Worm (Caenorhabditis elegans): ENCODE measurements around the gene C06C6.7.

C06C6.7 gene

DNA sequence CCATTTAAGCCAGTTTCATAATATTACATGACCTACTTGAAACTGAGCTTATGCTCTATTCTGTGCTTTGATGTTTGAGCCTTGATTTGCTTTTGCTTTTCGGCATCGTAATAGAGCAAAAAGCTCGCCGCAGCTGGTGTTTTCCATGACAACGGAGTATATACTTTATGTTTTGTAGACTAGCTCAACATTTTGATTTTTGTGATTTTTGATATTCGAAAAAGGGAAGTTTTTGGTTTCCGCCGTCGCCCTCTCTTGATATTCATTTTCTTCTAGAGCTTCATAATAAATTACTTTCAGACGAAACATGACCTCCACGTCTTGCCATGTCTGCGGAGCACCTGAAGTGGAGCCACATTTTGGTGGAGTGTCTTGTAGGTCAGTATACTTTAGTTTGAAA, 10.3 kb downstream of the C06C6.7 start, which contains the start of gene nhr-63:
Gene nhr-63 (plus strand): TSS at position 301 of the 400 bp plus-strand sequence.
- TF ChIP-seq ceh-30 (tag; optimal IDR thresholded peaks at IDR 0.05), result no peak
- no peak for TF ChIP-seq ceh-14 (tag; optimal IDR thresholded peaks at IDR 0.05)
- TF ChIP-seq che-1 (tag; optimal IDR thresholded peaks at IDR 0.05), result no peak
- TF ChIP-seq ets-4 (tag; optimal IDR thresholded peaks at IDR 0.05), result no peak
- TF ChIP-seq ceh-19 (GFP tag; optimal IDR thresholded peaks at IDR 0.05), result no peak
- TF ChIP-seq tbx-2 (tag; optimal IDR thresholded peaks at IDR 0.05), result no peak
- TF ChIP-seq pag-3 (tag; optimal IDR thresholded peaks at IDR 0.05; ENCODE audit: borderline replicate concordance), result no peak
- TF ChIP-seq K09A11.1 (tag; optimal IDR thresholded peaks at IDR 0.05; ENCODE audit: insufficient read depth), result no peak
- TF ChIP-seq hlh-15 (tag; optimal IDR thresholded peaks at IDR 0.05), result no peak
- no peak for TF ChIP-seq zip-5 (tag; optimal IDR thresholded peaks at IDR 0.05)

DNA sequence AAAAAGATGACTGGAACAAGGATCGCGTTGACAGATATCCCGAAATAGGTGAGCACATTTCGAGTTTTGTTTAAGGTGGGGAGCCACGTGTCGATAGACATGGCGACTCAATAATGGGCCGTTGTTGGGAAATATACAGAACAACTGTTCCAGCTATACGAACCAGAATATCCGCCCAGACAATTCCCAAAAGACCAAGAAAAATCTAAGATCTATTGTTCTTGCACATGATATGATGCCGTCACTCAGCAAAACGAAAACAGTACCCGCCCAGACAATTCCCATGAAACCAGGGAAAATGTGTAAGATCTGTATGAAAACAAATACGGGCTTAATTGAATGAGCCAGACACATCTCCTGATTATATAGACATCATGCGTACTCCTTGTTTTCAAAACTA, 15.6 kb downstream of the C06C6.7 start, which contains the start of gene str-231:
Gene str-231 (minus strand): TSS at position 101 of the 400 bp plus-strand sequence.
- TF ChIP-seq F13H6.1 (tag; optimal IDR thresholded peaks at IDR 0.05) (no peak), sox-2 (GFP tag; IDR thresholded peaks at IDR 0.05) (no peak), pax-1 (tag; optimal IDR thresholded peaks at IDR 0.05) (no peak), pros-1 (tag; optimal IDR thresholded peaks at IDR 0.05) (no peak), unc-86 (tag; optimal IDR thresholded peaks at IDR 0.05) (no peak), ama-1 (optimal IDR thresholded peaks at IDR 0.05) (no peak), K02D7.2 (tag; optimal IDR thresholded peaks at IDR 0.05) (no peak), ref-2 (tag; optimal IDR thresholded peaks at IDR 0.05) (no peak), nhr-11 (tag; optimal IDR thresholded peaks at IDR 0.05) (no peak), ceh-19 (GFP tag; optimal IDR thresholded peaks at IDR 0.05) (no peak), elt-4 (tag; optimal IDR thresholded peaks at IDR 0.05) (no peak), madf-2 (tag; optimal IDR thresholded peaks at IDR 0.05) (no peak), C38D4.7 (GFP tag; optimal IDR thresholded peaks at IDR 0.05) (no peak)

DNA sequence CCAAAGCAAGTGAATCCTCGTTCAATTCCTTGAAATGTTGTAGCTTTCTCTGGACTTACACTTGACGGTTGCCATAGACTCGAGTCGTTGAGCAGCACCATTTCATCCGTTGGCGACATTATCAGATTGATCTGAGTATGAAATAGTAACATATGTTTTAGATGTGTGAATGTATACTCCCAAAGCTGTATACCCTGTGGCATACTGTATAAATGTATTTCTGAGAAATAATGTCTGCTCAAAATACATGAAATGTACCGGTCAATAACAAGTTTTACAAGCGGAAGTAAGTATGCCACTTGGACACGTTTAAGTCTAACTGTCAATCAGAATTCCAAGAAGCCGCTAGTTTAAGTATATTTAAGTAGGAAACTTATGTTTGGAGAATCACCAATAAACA, 17.6 kb downstream of the C06C6.7 start, which contains the start of gene str-233:
Gene str-233 (minus strand): TSS at position 101 of the 400 bp plus-strand sequence.
- TF ChIP-seq hlh-30 (tag; optimal IDR thresholded peaks at IDR 0.05; ENCODE audit: insufficient read depth) (no peak), pat-9 (tag; optimal IDR thresholded peaks at IDR 0.05) (no peak), ztf-16 (tag; optimal IDR thresholded peaks at IDR 0.05) (no peak), gmeb-2 (tag; optimal IDR thresholded peaks at IDR 0.05) (no peak), K09A11.1 (tag; optimal IDR thresholded peaks at IDR 0.05; ENCODE audit: insufficient read depth) (no peak)

DNA sequence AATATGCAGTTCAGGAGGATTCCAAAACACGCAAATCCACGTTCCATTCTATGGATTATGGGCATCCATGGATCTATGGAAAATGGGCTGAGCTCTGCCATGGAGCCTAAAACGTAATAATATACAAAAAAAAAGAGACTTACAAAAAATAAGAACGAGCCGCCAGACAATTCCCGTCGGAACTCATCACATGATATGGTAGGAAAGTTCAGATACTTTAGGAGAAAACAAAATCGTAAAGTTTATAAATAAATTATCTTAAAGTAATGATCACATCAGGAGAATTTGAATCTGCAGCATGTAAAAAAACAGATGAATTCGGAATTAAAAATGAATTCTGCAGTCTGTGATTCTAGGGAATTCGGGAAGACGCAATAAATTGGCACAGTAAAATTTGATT, 23.7 kb downstream of the C06C6.7 start, which contains the start of gene str-232:
Gene str-232 (minus strand): TSS at position 101 of the 400 bp plus-strand sequence.
- TF ChIP-seq pag-3 (tag; optimal IDR thresholded peaks at IDR 0.05; ENCODE audit: borderline replicate concordance) (no peak), ahr-1 (tag; optimal IDR thresholded peaks at IDR 0.05) (no peak), hlh-15 (tag; optimal IDR thresholded peaks at IDR 0.05) (no peak), sdc-2 (tag; optimal IDR thresholded peaks at IDR 0.05) (no peak), unc-42 (tag; optimal IDR thresholded peaks at IDR 0.05) (no peak), lin-11 (tag; optimal IDR thresholded peaks at IDR 0.05) (no peak), C08G9.2 (tag; optimal IDR thresholded peaks at IDR 0.05) (no peak), hlh-8 (tag; optimal IDR thresholded peaks at IDR 0.05) (no peak), ceh-48 (tag; optimal IDR thresholded peaks at IDR 0.05) (no peak), ceh-34 (tag; optimal IDR thresholded peaks at IDR 0.05) (no peak), elt-4 (tag; optimal IDR thresholded peaks at IDR 0.05) (no peak)

DNA sequence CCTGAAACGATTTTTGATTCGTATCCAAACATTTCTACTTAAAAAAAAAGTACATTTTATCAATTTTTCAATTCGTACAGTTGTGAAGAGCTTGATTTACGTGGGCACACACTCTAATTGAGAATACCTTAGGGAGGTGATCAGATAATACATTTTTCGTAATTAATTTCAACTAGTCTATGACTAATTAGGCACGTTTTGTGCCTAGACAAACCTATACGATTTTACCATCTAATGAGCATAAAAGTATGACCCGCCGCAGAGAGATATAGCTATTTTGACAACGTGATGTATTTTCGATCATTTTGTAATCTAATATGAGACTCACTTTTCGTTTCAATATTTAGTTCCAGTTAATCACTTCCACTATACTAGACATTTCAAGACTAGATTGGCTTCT, 25.0 kb downstream of the C06C6.7 start:
- TF ChIP-seq ahr-1 (tag; optimal IDR thresholded peaks at IDR 0.05) (no peak), ztf-16 (tag; optimal IDR thresholded peaks at IDR 0.05) (no peak), ceh-45 (GFP tag; IDR thresholded peaks at IDR 0.05) (no peak), che-1 (tag; optimal IDR thresholded peaks at IDR 0.05) (no peak), fkh-10 (GFP tag; optimal IDR thresholded peaks at IDR 0.05) (no peak), C38D4.7 (GFP tag; optimal IDR thresholded peaks at IDR 0.05) (no peak), ceh-6 (GFP tag; optimal IDR thresholded peaks at IDR 0.05) (no peak), sdc-2 (tag; optimal IDR thresholded peaks at IDR 0.05) (no peak), pax-1 (tag; optimal IDR thresholded peaks at IDR 0.05) (no peak), gmeb-2 (tag; optimal IDR thresholded peaks at IDR 0.05) (no peak), hlh-13 (GFP tag; optimal IDR thresholded peaks at IDR 0.05) (no peak), pha-4 (tag; optimal IDR thresholded peaks at IDR 0.05) (no peak), zip-5 (tag; optimal IDR thresholded peaks at IDR 0.05) (no peak), unc-42 (tag; optimal IDR thresholded peaks at IDR 0.05) (no peak), unc-55 (GFP tag; optimal IDR thresholded peaks at IDR 0.05) (no peak), ceh-22 (tag; optimal IDR thresholded peaks at IDR 0.05) (no peak), F13H6.1 (tag; optimal IDR thresholded peaks at IDR 0.05) (no peak)

All from whole organism, late embryonic.